Fruit fly (Drosophila melanogaster): ENCODE data around the gene CG14313.

Gene CG14313

dm6 chr3R:18185385-18185784 is 6.4 kb downstream of the CG14313 start, which contains the start of the genes Arp5 and CG7208 (continued):
- TF ChIP-seq CG8388 (GFP tag; optimal IDR thresholded peaks at IDR 0.05) (peak; percentile 52), CG18262 (tag; optimal IDR thresholded peaks at IDR 0.05) (peak; percentile 71), grau (tag; optimal IDR thresholded peaks at IDR 0.05) (peak; percentile 79), CG16863 (GFP tag; optimal IDR thresholded peaks at IDR 0.05) (peak; percentile 30), CG8290 (GFP tag; optimal IDR thresholded peaks at IDR 0.05) (peak; percentile 66), CG8290 (tag; optimal IDR thresholded peaks at IDR 0.05) (peak in 1 of 2 experiments; percentile 34), CG18619 (GFP tag; optimal IDR thresholded peaks at IDR 0.05) (peak; percentile 59), CG8089 (GFP tag; optimal IDR thresholded peaks at IDR 0.05) (no peak), gfzf (GFP tag; optimal IDR thresholded peaks at IDR 0.05) (peak; percentile 39), cg (GFP tag; optimal IDR thresholded peaks at IDR 0.05) (no peak), CG11723 (GFP tag; optimal IDR thresholded peaks at IDR 0.05) (no peak), stc (GFP tag; IDR thresholded peaks at IDR 0.05) (peak; percentile 64; the same call in 1 of the 2 replicates), H2.0 (GFP tag; IDR thresholded peaks at IDR 0.05) (no peak), ttk (GFP tag; IDR thresholded peaks at IDR 0.05) (no peak), zfh2 (GFP tag; optimal IDR thresholded peaks at IDR 0.05) (peak; percentile 63), croc (GFP tag; conservative IDR thresholded peaks at IDR 0.05) (0 out of 3 replicates have a peak, but pooled peaks have one; percentile 19), abd-A (tag; optimal IDR thresholded peaks at IDR 0.05) (no peak), odd (GFP tag; optimal IDR thresholded peaks at IDR 0.05) (no peak), Nf-YC (tag; optimal IDR thresholded peaks at IDR 0.05) (peak; percentile 65), sd (tag; optimal IDR thresholded peaks at IDR 0.05) (no peak), CG12659 (GFP tag; optimal IDR thresholded peaks at IDR 0.05) (peak; percentile 86), Meics (GFP tag; optimal IDR thresholded peaks at IDR 0.05) (peak; percentile 85), slp2 (GFP tag; optimal IDR thresholded peaks at IDR 0.05) (peak; percentile 44), Mes4 (GFP tag; optimal IDR thresholded peaks at IDR 0.05) (peak; percentile 11), CG10979 (tag; optimal IDR thresholded peaks at IDR 0.05) (peak; percentile 53), MESR4 (GFP tag; optimal IDR thresholded peaks at IDR 0.05) (peak; percentile 37), fd102C (GFP tag; optimal IDR thresholded peaks at IDR 0.05) (no peak), Abd-B (GFP tag; optimal IDR thresholded peaks at IDR 0.05) (peak; percentile 85), wdn (GFP tag; IDR thresholded peaks at IDR 0.05) (peak; percentile 39; the same call in 1 of the 2 replicates), CG13775 (GFP tag; optimal IDR thresholded peaks at IDR 0.05) (peak; percentile 78), Atf6 (GFP tag; IDR thresholded peaks at IDR 0.05) (peak; percentile 56; the same call in 1 of the 2 replicates), YL-1 (GFP tag; optimal IDR thresholded peaks at IDR 0.05) (peak; percentile 53), CG13296 (GFP tag; optimal IDR thresholded peaks at IDR 0.05) (peak; percentile 73), CG2889 (GFP tag; IDR thresholded peaks at IDR 0.05) (0 out of 3 replicates have a peak, but pooled peaks have one; percentile 22), CG6854 (GFP tag; optimal IDR thresholded peaks at IDR 0.05) (no peak), CG3407 (GFP tag; optimal IDR thresholded peaks at IDR 0.05) (peak; percentile 30), CG1024 (GFP tag; IDR thresholded peaks at IDR 0.05) (no peak), Nf-YA (GFP tag; IDR thresholded peaks at IDR 0.05) (0 out of 2 replicates have a peak, but pooled peaks have one; percentile 51), CG15011 (GFP tag; optimal IDR thresholded peaks at IDR 0.05) (no peak), nom (GFP tag; optimal IDR thresholded peaks at IDR 0.05) (no peak), CG15601 (tag; optimal IDR thresholded peaks at IDR 0.05) (peak; percentile 67), chinmo (GFP tag; IDR thresholded peaks at IDR 0.05; ENCODE audit: partially characterized antibody) (no peak), tna (GFP tag; IDR thresholded peaks at IDR 0.05; ENCODE audit: partially characterized antibody) (no peak), Pdp1 (GFP tag; optimal IDR thresholded peaks at IDR 0.05) (peak; percentile 66 to 98), insv (GFP tag; optimal IDR thresholded peaks at IDR 0.05) (peak in 1 of 2 experiments; percentile 20), Chrac-16 (GFP tag; optimal IDR thresholded peaks at IDR 0.05) (peak; percentile 78), phol (tag; optimal IDR thresholded peaks at IDR 0.05) (peak; percentile 81), rib (GFP tag; IDR thresholded peaks at IDR 0.05) (no peak), CG7963 (GFP tag; IDR thresholded peaks at IDR 0.05; ENCODE audit: partially characterized antibody) (no peak), wek (GFP tag; optimal IDR thresholded peaks at IDR 0.05) (no peak)
